Worm (Caenorhabditis elegans): ENCODE data around the gene C08B11.9.

ce11 chrII:8032657-8033056 lies 5.3 kb downstream of the C08B11.9 start, which contains the start of gene nrf-6:
- TF ChIP-seq lsy-2 (tag; optimal IDR thresholded peaks at IDR 0.05): no peak
- no peak for TF ChIP-seq ama-1 (optimal IDR thresholded peaks at IDR 0.05)
